Worm (Caenorhabditis elegans): ENCODE results near the gene F54D8.10.

DNA sequence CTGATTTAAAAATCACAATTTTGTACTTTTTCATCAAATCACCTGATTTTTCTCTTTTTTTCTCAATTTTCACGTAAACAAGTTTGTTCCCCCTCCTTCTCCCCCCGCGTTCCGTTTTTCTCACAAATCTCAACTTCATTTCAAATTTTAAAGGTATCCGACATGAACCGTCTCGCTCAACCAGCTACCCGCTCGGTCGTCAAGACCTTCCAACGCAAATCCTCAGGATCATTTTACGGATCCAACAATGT is 13.1 kb upstream of the F54D8.10 start, which contains the start of gene cox-6A:
- no peak for TF ChIP-seq F13C5.2 (tag; optimal IDR thresholded peaks at IDR 0.05)
- no peak for TF ChIP-seq ceh-13 (GFP tag; optimal IDR thresholded peaks at IDR 0.05)
- TF ChIP-seq scrt-1 (GFP tag; IDR thresholded peaks at IDR 0.05): no peak
- no peak for TF ChIP-seq ama-1 (optimal IDR thresholded peaks at IDR 0.05)
- TF ChIP-seq hmg-4 (GFP tag; optimal IDR thresholded peaks at IDR 0.05): no peak
- TF ChIP-seq sea-1 (GFP tag; conservative IDR thresholded peaks at IDR 0.05): no peak
- TF ChIP-seq ets-7 (tag; optimal IDR thresholded peaks at IDR 0.05): no peak

All from whole organism, early embryonic.